Worm (Caenorhabditis elegans) whole organism, young adult: ENCODE results near the gene C44H4.6.

ENCODE experiments used
- F22D6.2 ChIP-seq: sonication (generic microtip); optimal IDR thresholded peaks from 2 replicates; lab custom pipeline; 2016; ENCODE audit warnings: mild to moderate bottlenecking, missing genetic modification characterization, missing compliant biosample characterization
- F33H1.4 ChIP-seq: fragments of 200-800 bp; sonication (Bioruptor generic); IDR thresholded peaks from 2 replicates; pipeline ENCODE4 v1.3.6; 2022; ENCODE audit warnings: missing genetic modification reagents, missing genetic modification characterization, missing compliant biosample characterization
- fkh-3 ChIP-seq: sonication (generic microtip); optimal IDR thresholded peaks from 2 replicates; lab custom pipeline; 2016; ENCODE audit warnings: mild to moderate bottlenecking, missing genetic modification characterization, missing compliant biosample characterization
- let-607 ChIP-seq, 2 experiments: fragments of 200-800 bp in 1 of 2; sonication (Bioruptor generic) in 1 of 2; sonication (generic microtip) in 1 of 2; optimal IDR thresholded peaks; 2 replicates each; lab custom pipeline; 2016 to 2018; ENCODE audit warnings: mild to moderate bottlenecking in 2 of 2, missing compliant biosample characterization in 2 of 2, missing genetic modification characterization in 2 of 2, moderate library complexity in 2 of 2, missing genotype in 1 of 2
- unc-130 ChIP-seq: sonication (generic microtip); optimal IDR thresholded peaks from 2 replicates; lab custom pipeline; 2016; ENCODE audit warnings: missing genetic modification reagents, missing genetic modification characterization, missing compliant biosample characterization

DNA sequence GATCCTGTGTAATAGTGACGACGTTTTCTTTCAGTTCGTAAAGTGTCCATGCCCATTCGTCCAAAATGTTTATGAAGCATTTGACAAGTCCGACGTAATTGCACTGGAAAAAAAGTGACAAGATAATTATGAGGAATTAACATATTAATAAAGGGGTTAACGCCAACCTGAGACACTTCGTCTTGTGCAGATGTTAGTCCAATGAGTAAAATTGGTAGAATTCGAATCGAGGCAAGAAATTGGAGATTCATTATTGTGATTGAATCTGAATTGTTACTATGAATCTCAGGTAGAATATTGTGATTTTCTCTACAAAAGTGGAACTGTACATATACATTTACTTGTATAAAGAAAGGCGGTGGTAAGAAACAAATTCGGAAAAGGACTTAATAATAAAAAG, 37.0 kb upstream of the C44H4.6 start, which contains the start of gene F54E4.3:
- no peak for TF ChIP-seq fkh-3 (tag; lab: Kevin White, UChicago)
- TF ChIP-seq F22D6.2 (tag; lab: Kevin White, UChicago), result no peak
- TF ChIP-seq F33H1.4 (GFP tag; lab: Robert Waterston, UW), result no peak
- no peak for TF ChIP-seq unc-130
- no peak for TF ChIP-seq let-607 (tag; optimal IDR thresholded peaks at IDR 0.05; lab: Kevin White, UChicago)
